Worm (Caenorhabditis elegans) whole organism, late embryonic: Measurements from ENCODE around the gene F35H8.12.

ENCODE experiments used
- dve-1 ChIP-seq: sonication (generic microtip); optimal IDR thresholded peaks from 2 replicates; lab custom pipeline; 2017; ENCODE audit warnings: antibody characterized with exemption, mild to moderate bottlenecking, missing genetic modification characterization, missing compliant biosample characterization
- hlh-13 ChIP-seq: fragments of 200-800 bp; sonication (Bioruptor generic); optimal IDR thresholded peaks from 2 replicates; lab custom pipeline; 2018; ENCODE audit warnings: mild to moderate bottlenecking, missing genetic modification characterization, missing compliant biosample characterization

- TF ChIP-seq hlh-13 (no peak), dve-1 (tag; lab: Kevin White, UChicago) (no peak)
Observed at ce11 chrII:9551536-9551935, at the start of gene F35H8.12.
